Worm (Caenorhabditis elegans): Measurements from ENCODE around the gene twk-9.
A peak's percentile ranks its signal among the peaks of the same experiment; 100 is the strongest.

twk-9 gene

DNA sequence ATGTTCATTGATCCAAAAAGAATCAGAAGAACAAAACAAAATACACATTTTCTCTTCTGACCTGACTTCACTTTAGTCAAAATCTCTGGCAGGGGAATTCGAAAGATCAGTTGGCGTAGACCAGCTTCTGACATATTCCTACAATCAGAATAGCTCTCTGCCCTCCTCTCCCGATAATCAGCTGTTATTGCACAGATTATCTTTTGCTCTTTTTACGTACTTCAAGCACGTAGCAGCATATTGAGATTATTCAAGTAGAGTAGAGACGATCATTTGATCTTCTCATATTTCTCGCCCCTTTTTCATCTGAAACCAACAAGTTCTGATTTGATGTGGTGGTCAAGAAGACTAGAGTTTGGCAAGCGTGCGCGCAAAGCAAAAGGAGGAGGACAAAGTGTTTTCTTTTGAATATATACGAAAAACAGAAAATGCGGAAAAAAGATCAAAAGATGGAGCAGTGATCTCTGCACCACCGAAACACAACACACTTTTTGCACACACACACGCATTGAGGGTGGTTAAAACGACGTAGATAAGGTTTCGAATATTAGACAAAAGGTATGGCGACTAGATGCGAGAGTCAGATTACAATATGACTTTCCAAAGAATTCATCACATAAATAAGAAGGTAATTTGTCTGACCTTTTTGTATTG is 19.2 kb upstream of the twk-9 start (continued):
- TF ChIP-seq vab-7 (GFP tag; IDR thresholded peaks at IDR 0.05) (no peak), nhr-10 (tag; optimal IDR thresholded peaks at IDR 0.05) (peak; percentile 3), tag-97 (GFP tag; IDR thresholded peaks at IDR 0.05) (no peak), daf-16 (GFP tag; optimal IDR thresholded peaks at IDR 0.05) (no peak), daf-16 (tag; optimal IDR thresholded peaks at IDR 0.05) (peak; percentile 61), nhr-76 (tag; optimal IDR thresholded peaks at IDR 0.05) (no peak), dmd-8 (GFP tag; IDR thresholded peaks at IDR 0.05) (no peak), T26A8.4 (GFP tag; IDR thresholded peaks at IDR 0.05) (no peak), spr-1 (tag; optimal IDR thresholded peaks at IDR 0.05) (no peak), unc-62 (GFP tag; optimal IDR thresholded peaks at IDR 0.05 in 1 of 2) (peak in 1 of 2 experiments; percentile 94), unc-62 (tag; optimal IDR thresholded peaks at IDR 0.05) (no peak), ceh-82 (tag; optimal IDR thresholded peaks at IDR 0.05) (no peak), Y5F2A.4 (GFP tag; optimal IDR thresholded peaks at IDR 0.05) (no peak), nhr-41 (GFP tag; IDR thresholded peaks at IDR 0.05) (no peak), mdl-1 (tag; optimal IDR thresholded peaks at IDR 0.05) (peak in 1 of 2 experiments; percentile 22), egl-27 (tag; optimal IDR thresholded peaks at IDR 0.05) (no peak), gei-8 (GFP tag; optimal IDR thresholded peaks at IDR 0.05) (no peak), ctbp-1 (GFP tag; IDR thresholded peaks at IDR 0.05) (0 out of 2 replicates have a peak, but pooled peaks have one; percentile 53), hlh-11 (tag; optimal IDR thresholded peaks at IDR 0.05) (peak; percentile 27), ceh-62 (tag; optimal IDR thresholded peaks at IDR 0.05) (no peak), mes-2 (tag; optimal IDR thresholded peaks at IDR 0.05; ENCODE audit: poor library complexity, severe bottlenecking) (peak; percentile 7), lin-13 (GFP tag; optimal IDR thresholded peaks at IDR 0.05) (no peak), F10B5.3 (tag; optimal IDR thresholded peaks at IDR 0.05) (no peak), lir-3 (tag; optimal IDR thresholded peaks at IDR 0.05) (no peak), zfp-3 (GFP tag; conservative IDR thresholded peaks at IDR 0.05) (0 out of 2 replicates have a peak, but pooled peaks have one; percentile 16), Y48G9A.11 (GFP tag; IDR thresholded peaks at IDR 0.05) (no peak), nhr-28 (tag; optimal IDR thresholded peaks at IDR 0.05) (peak; percentile 4), ztf-11 (tag; optimal IDR thresholded peaks at IDR 0.05) (no peak), lin-29 (GFP tag; IDR thresholded peaks at IDR 0.05) (no peak), dve-1 (tag; optimal IDR thresholded peaks at IDR 0.05; ENCODE audit: insufficient read depth) (peak; percentile 56), nhr-42 (GFP tag; IDR thresholded peaks at IDR 0.05) (no peak), dmd-6 (GFP tag; IDR thresholded peaks at IDR 0.05) (no peak), nhr-25 (tag; optimal IDR thresholded peaks at IDR 0.05; ENCODE audit: borderline replicate concordance, insufficient read depth) (no peak), lin-38 (GFP tag; IDR thresholded peaks at IDR 0.05) (no peak)

DNA sequence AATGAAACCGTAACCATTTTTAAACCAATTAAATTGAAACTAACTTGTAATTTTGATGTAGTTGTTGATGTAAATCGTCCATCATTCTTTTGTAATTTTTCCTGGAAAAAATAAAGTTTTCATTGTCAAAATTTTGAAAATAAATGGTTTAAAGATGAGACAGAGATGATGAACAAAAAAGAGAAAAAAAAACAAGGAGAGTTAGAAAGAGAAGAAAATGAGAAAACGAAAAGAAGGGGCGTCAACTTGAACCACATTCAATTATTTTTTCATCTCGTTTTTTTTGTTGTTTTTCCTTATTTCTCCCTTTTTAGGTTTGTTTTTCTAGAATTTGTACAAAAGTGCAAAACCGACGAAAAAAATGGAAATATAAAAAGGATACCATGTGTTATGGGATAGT is 17.4 kb upstream of the twk-9 start, which contains the start of gene nhr-34:
Gene nhr-34, minus strand, starts transcription at position 101 of the 400 bp plus-strand sequence.
- TF ChIP-seq tra-1 (GFP tag; IDR thresholded peaks at IDR 0.05) (no peak), T20F7.1 (GFP tag; optimal IDR thresholded peaks at IDR 0.05) (peak; percentile 33)

DNA sequence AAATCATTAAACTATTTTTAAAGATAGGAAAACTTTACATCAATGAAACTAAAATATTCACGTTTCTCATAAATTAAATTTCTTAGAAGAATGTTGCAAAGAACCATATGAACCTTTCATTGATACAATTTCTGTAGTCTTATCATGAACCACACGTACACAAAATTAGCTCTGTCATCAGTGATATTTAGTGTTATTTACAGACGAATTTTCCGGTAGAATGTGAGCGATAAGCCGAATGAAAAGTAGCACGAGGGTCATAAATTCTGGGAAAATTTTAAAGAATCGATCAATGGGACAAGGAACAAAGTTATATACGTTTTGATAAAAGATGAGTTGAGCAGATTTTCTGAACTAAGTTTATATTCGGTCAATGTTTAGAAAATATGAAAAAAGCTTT is 16.4 kb upstream of the twk-9 start:
- TF ChIP-seq mep-1 (tag; optimal IDR thresholded peaks at IDR 0.05) (peak; percentile 45), nhr-10 (tag; optimal IDR thresholded peaks at IDR 0.05) (peak; percentile 81), lin-29 (GFP tag; IDR thresholded peaks at IDR 0.05) (no peak), lin-1 (GFP tag; IDR thresholded peaks at IDR 0.05) (0 out of 2 replicates have a peak, but pooled peaks have one; percentile 47), attf-4 (tag; optimal IDR thresholded peaks at IDR 0.05) (no peak), nhr-42 (GFP tag; IDR thresholded peaks at IDR 0.05) (no peak), fkh-10 (GFP tag; optimal IDR thresholded peaks at IDR 0.05) (no peak), hlh-11 (tag; optimal IDR thresholded peaks at IDR 0.05) (peak; percentile 75), ztf-11 (tag; optimal IDR thresholded peaks at IDR 0.05) (no peak), T26A8.4 (GFP tag; IDR thresholded peaks at IDR 0.05) (no peak), lin-15B (tag; optimal IDR thresholded peaks at IDR 0.05) (no peak), ceh-32 (tag; optimal IDR thresholded peaks at IDR 0.05; ENCODE audit: poor library complexity) (no peak), ZK337.2 (GFP tag; IDR thresholded peaks at IDR 0.05) (no peak), egl-27 (tag; optimal IDR thresholded peaks at IDR 0.05) (no peak), nhr-6 (tag; optimal IDR thresholded peaks at IDR 0.05) (no peak), madf-5 (GFP tag; IDR thresholded peaks at IDR 0.05) (no peak), nhr-48 (tag; optimal IDR thresholded peaks at IDR 0.05) (peak; percentile 27), lir-3 (tag; optimal IDR thresholded peaks at IDR 0.05) (no peak), pqm-1 (tag; optimal IDR thresholded peaks at IDR 0.05) (peak; percentile 47), hif-1 (tag; optimal IDR thresholded peaks at IDR 0.05) (peak in 1 of 2 experiments; percentile 35)

All from whole organism, L4 larva.